Worm (Caenorhabditis elegans) whole organism, L3 larva: ENCODE data around the gene lips-13.

Experiments
- R02D3.7 ChIP-seq: fragments of 150-350 bp; optimal IDR thresholded peaks from 2 replicates; lab custom pipeline; 2014; ENCODE audit warnings: missing biosample characterization, missing genetic modification characterization
- ZK546.5 ChIP-seq: sonication (generic microtip); optimal IDR thresholded peaks from 2 replicates; lab custom pipeline; 2017; ENCODE audit warnings: missing biosample characterization, missing genetic modification characterization
- aly-2 ChIP-seq: fragments of 150-350 bp; optimal IDR thresholded peaks from 2 replicates; lab custom pipeline; 2014; ENCODE audit warnings: missing biosample characterization, missing genetic modification characterization
- ceh-9 ChIP-seq: sonication (generic microtip); optimal IDR thresholded peaks from 2 replicates; lab custom pipeline; 2018; ENCODE audit warnings: missing biosample characterization, missing genetic modification characterization
- egl-5 ChIP-seq: fragments of 150-350 bp; optimal IDR thresholded peaks from 2 replicates; lab custom pipeline; 2017; ENCODE audit warnings: missing biosample characterization, missing genetic modification reagents, missing genetic modification characterization, inconsistent platforms
- elt-2 ChIP-seq: sonication (generic microtip); optimal IDR thresholded peaks from 2 replicates; lab custom pipeline; 2016; ENCODE audit warnings: missing genetic modification reagents, mild to moderate bottlenecking, missing genetic modification characterization, missing compliant biosample characterization
- elt-3 ChIP-seq, 3 experiments: fragments of 150-350 bp in 1 of 3; sonication (generic microtip) in 2 of 3; optimal IDR thresholded peaks; 2 replicates in 2 of 3; 4 replicates in 1 of 3; lab custom pipeline; 2014 to 2017; ENCODE audit warnings: missing biosample characterization in 3 of 3, missing genetic modification characterization in 3 of 3
- eor-1 ChIP-seq, 2 experiments: fragments of 150-350 bp; optimal IDR thresholded peaks; 2 replicates each; lab custom pipeline; 2014 to 2018; ENCODE audit warnings: missing biosample characterization in 2 of 2, missing genetic modification characterization in 2 of 2
- fkh-10 ChIP-seq: sonication (generic microtip); optimal IDR thresholded peaks from 2 replicates; lab custom pipeline; 2017; ENCODE audit warnings: missing biosample characterization, missing genetic modification reagents, missing genetic modification characterization
- fkh-2 ChIP-seq: fragments of 150-350 bp; optimal IDR thresholded peaks from 2 replicates; lab custom pipeline; 2014; ENCODE audit warnings: missing biosample characterization, missing genetic modification reagents, missing genetic modification characterization
- fos-1 ChIP-seq: fragments of 150-350 bp; optimal IDR thresholded peaks from 2 replicates; lab custom pipeline; 2014; ENCODE audit warnings: missing biosample characterization, missing genetic modification characterization
- hmg-11 ChIP-seq: sonication (generic microtip); optimal IDR thresholded peaks from 2 replicates; lab custom pipeline; 2016; ENCODE audit warnings: missing genetic modification characterization, missing compliant biosample characterization
- jun-1 ChIP-seq: fragments of 150-350 bp; optimal IDR thresholded peaks from 2 replicates; lab custom pipeline; 2014; ENCODE audit warnings: missing biosample characterization, missing genetic modification reagents, missing genetic modification characterization
- lin-15B ChIP-seq: fragments of 150-350 bp; optimal IDR thresholded peaks from 2 replicates; lab custom pipeline; 2014; ENCODE audit warnings: missing biosample characterization, missing genetic modification characterization
- lin-39 ChIP-seq: fragments of 150-350 bp; optimal IDR thresholded peaks from 2 replicates; lab custom pipeline; 2018; ENCODE audit warnings: missing biosample characterization, missing genetic modification reagents, missing genetic modification characterization
- mml-1 ChIP-seq: fragments of 150-350 bp; sonication (generic microtip); optimal IDR thresholded peaks from 3 replicates; lab custom pipeline; 2014; ENCODE audit warnings: missing biosample characterization, missing genetic modification characterization
- nfya-1 ChIP-seq: sonication (generic microtip); optimal IDR thresholded peaks from 2 replicates; lab custom pipeline; 2017; ENCODE audit warnings: missing genetic modification characterization, mild to moderate bottlenecking, missing compliant biosample characterization, antibody characterized with exemption, moderate library complexity; ENCODE audit not compliant: insufficient read depth
- nhr-11 ChIP-seq: fragments of 150-350 bp; optimal IDR thresholded peaks from 2 replicates; lab custom pipeline; 2014; ENCODE audit warnings: missing biosample characterization, missing genetic modification characterization
- nhr-12 ChIP-seq: fragments of 150-350 bp; optimal IDR thresholded peaks from 2 replicates; lab custom pipeline; 2014; ENCODE audit warnings: missing biosample characterization, missing genetic modification characterization
- nhr-23 ChIP-seq: fragments of 150-350 bp; optimal IDR thresholded peaks from 2 replicates; lab custom pipeline; 2014; ENCODE audit warnings: missing biosample characterization, missing genetic modification reagents, missing genetic modification characterization
- nhr-237 ChIP-seq: fragments of 150-350 bp; optimal IDR thresholded peaks from 2 replicates; lab custom pipeline; 2014; ENCODE audit warnings: missing biosample characterization, missing genetic modification characterization
- nhr-25 ChIP-seq: sonication (generic microtip); optimal IDR thresholded peaks from 2 replicates; lab custom pipeline; 2017; ENCODE audit warnings: missing biosample characterization, missing genetic modification characterization
- nhr-43 ChIP-seq: sonication (generic microtip); optimal IDR thresholded peaks from 2 replicates; lab custom pipeline; 2016; ENCODE audit warnings: mild to moderate bottlenecking, missing genetic modification characterization, missing compliant biosample characterization; ENCODE audit not compliant: poor library complexity, severe bottlenecking
- nhr-67 ChIP-seq: fragments of 150-350 bp; optimal IDR thresholded peaks from 2 replicates; lab custom pipeline; 2014; ENCODE audit warnings: missing biosample characterization, missing genetic modification characterization
- nhr-77 ChIP-seq: fragments of 150-350 bp; optimal IDR thresholded peaks from 2 replicates; lab custom pipeline; 2014; ENCODE audit warnings: missing biosample characterization, missing genetic modification characterization
- pha-4 ChIP-seq: fragments of 150-350 bp; optimal IDR thresholded peaks from 2 replicates; lab custom pipeline; 2014; ENCODE audit warnings: missing biosample characterization, missing genetic modification reagents, missing genetic modification characterization
- pqm-1 ChIP-seq: fragments of 150-350 bp; optimal IDR thresholded peaks from 2 replicates; lab custom pipeline; 2017; ENCODE audit warnings: missing biosample characterization, missing genetic modification characterization, inconsistent platforms
- sea-2 ChIP-seq: fragments of 150-350 bp; sonication (generic microtip); optimal IDR thresholded peaks from 4 replicates; lab custom pipeline; 2014; ENCODE audit warnings: missing biosample characterization, missing genetic modification reagents, missing genetic modification characterization
- skn-1 ChIP-seq: fragments of 150-350 bp; optimal IDR thresholded peaks from 2 replicates; lab custom pipeline; 2014; ENCODE audit warnings: missing biosample characterization, missing genetic modification characterization
- snpc-4 ChIP-seq: fragments of 150-350 bp; optimal IDR thresholded peaks from 2 replicates; lab custom pipeline; 2014; ENCODE audit warnings: missing biosample characterization, missing genetic modification characterization
- tbx-2 ChIP-seq: sonication (generic microtip); optimal IDR thresholded peaks from 2 replicates; lab custom pipeline; 2016; ENCODE audit warnings: mild to moderate bottlenecking, missing genetic modification characterization, missing compliant biosample characterization
- unc-62 ChIP-seq: fragments of 150-350 bp; sonication (generic microtip); optimal IDR thresholded peaks from 4 replicates; lab custom pipeline; 2014; ENCODE audit warnings: missing biosample characterization, missing genetic modification reagents, missing genetic modification characterization
- zag-1 ChIP-seq: fragments of 150-350 bp; optimal IDR thresholded peaks from 2 replicates; lab custom pipeline; 2014; ENCODE audit warnings: missing biosample characterization, missing genetic modification characterization
- ztf-4 ChIP-seq: fragments of 150-350 bp; optimal IDR thresholded peaks from 2 replicates; lab custom pipeline; 2014; ENCODE audit warnings: missing biosample characterization, missing genetic modification characterization

The lips-13 gene

ce11 chrII:1117992-1118729, at the start of gene lips-13:
TSS of gene lips-13 (minus strand) at chrII:1118042.
- TF ChIP-seq lin-39: no peak
- no peak for TF ChIP-seq ZK546.5 (tag; lab: Kevin White, UChicago)
- TF ChIP-seq mml-1 (tag; lab: Kevin White, UChicago): no peak
- TF ChIP-seq tbx-2 (tag; lab: Kevin White, UChicago): no peak
- TF ChIP-seq fkh-10 (GFP tag; lab: Kevin White, UChicago): no peak
- no peak for TF ChIP-seq pqm-1 (tag; lab: Kevin White, UChicago)
- no peak for TF ChIP-seq nhr-237 (tag; lab: Kevin White, UChicago)
- TF ChIP-seq nhr-67 (tag; lab: Kevin White, UChicago): no peak
- TF ChIP-seq nhr-11 (tag; lab: Kevin White, UChicago): no peak
- TF ChIP-seq ceh-9 (tag; lab: Kevin White, UChicago): no peak
- no peak for TF ChIP-seq elt-2 (tag; lab: Kevin White, UChicago)

ce11 chrII:1163275-1163674, 45.4 kb upstream of the lips-13 start, which contains the start of gene T23F4.2:
TSS of gene T23F4.2 (plus strand) at chrII:1163575.
- no peak for TF ChIP-seq zag-1 (tag; lab: Kevin White, UChicago)
- TF ChIP-seq ceh-9 (tag; lab: Kevin White, UChicago): no peak
- TF ChIP-seq elt-3 (tag; optimal IDR thresholded peaks at IDR 0.05; lab: Kevin White, UChicago): no peak
- TF ChIP-seq nhr-23 (tag; lab: Kevin White, UChicago): no peak
- TF ChIP-seq lin-15B (tag; lab: Kevin White, UChicago): no peak
- no peak for TF ChIP-seq lin-39
- TF ChIP-seq fos-1 (tag; lab: Kevin White, UChicago): no peak
- TF ChIP-seq eor-1 (tag; optimal IDR thresholded peaks at IDR 0.05; lab: Kevin White, UChicago): no peak
- no peak for TF ChIP-seq sea-2 (GFP tag; lab: Kevin White, UChicago)
- no peak for TF ChIP-seq nhr-11 (tag; lab: Kevin White, UChicago)
- TF ChIP-seq nhr-12 (tag; lab: Kevin White, UChicago): no peak
- TF ChIP-seq elt-2 (tag; lab: Kevin White, UChicago): no peak
- TF ChIP-seq pqm-1 (tag; lab: Kevin White, UChicago): no peak
- TF ChIP-seq hmg-11 (tag; lab: Kevin White, UChicago): no peak
- TF ChIP-seq R02D3.7: no peak

ce11 chrII:1159718-1160117, 41.9 kb upstream of the lips-13 start:
- TF ChIP-seq nhr-12 (tag; lab: Kevin White, UChicago) (no peak), sea-2 (GFP tag; lab: Kevin White, UChicago) (no peak), elt-2 (tag; lab: Kevin White, UChicago) (peak; percentile 92), pqm-1 (tag; lab: Kevin White, UChicago) (peak; percentile 46), egl-5 (tag; lab: Kevin White, UChicago) (no peak), jun-1 (tag; lab: Kevin White, UChicago) (peak; percentile 48)
- TF ChIP-seq, all 47 proteins: peak for 3

ce11 chrII:1157135-1157534, 39.3 kb upstream of the lips-13 start:
- TF ChIP-seq ceh-9 (tag; lab: Kevin White, UChicago) (no peak), aly-2 (tag; lab: Kevin White, UChicago) (no peak), nhr-77 (tag; lab: Kevin White, UChicago) (no peak), nhr-25 (tag; lab: Kevin White, UChicago) (no peak), lin-15B (tag; lab: Kevin White, UChicago) (no peak), sea-2 (GFP tag; lab: Kevin White, UChicago) (no peak), fkh-2 (no peak), lin-39 (no peak), skn-1 (tag; lab: Kevin White, UChicago) (no peak), unc-62 (GFP tag; lab: Kevin White, UChicago) (no peak)

- no peak for TF ChIP-seq fos-1 (tag; lab: Kevin White, UChicago)
- TF ChIP-seq ztf-4 (tag; lab: Kevin White, UChicago): no peak
- TF ChIP-seq aly-2 (tag; lab: Kevin White, UChicago): no peak
- TF ChIP-seq snpc-4: no peak
- no peak for TF ChIP-seq tbx-2 (tag; lab: Kevin White, UChicago)
- TF ChIP-seq nhr-12 (tag; lab: Kevin White, UChicago): no peak
- TF ChIP-seq nhr-25 (tag; lab: Kevin White, UChicago): no peak
- no peak for TF ChIP-seq lin-15B (tag; lab: Kevin White, UChicago)
- TF ChIP-seq pha-4 (tag; lab: Kevin White, UChicago): no peak
- TF ChIP-seq nfya-1: no peak
- no peak for TF ChIP-seq nhr-43 (tag; lab: Kevin White, UChicago)
- TF ChIP-seq eor-1 (tag; optimal IDR thresholded peaks at IDR 0.05; lab: Kevin White, UChicago): no peak
- no peak for TF ChIP-seq mml-1 (tag; lab: Kevin White, UChicago)
Observed at ce11 chrII:1153299-1153698, 35.5 kb upstream of the lips-13 start.
